Worm (Caenorhabditis elegans): ENCODE data around the gene F54D5.15.

F54D5.15 gene

DNA sequence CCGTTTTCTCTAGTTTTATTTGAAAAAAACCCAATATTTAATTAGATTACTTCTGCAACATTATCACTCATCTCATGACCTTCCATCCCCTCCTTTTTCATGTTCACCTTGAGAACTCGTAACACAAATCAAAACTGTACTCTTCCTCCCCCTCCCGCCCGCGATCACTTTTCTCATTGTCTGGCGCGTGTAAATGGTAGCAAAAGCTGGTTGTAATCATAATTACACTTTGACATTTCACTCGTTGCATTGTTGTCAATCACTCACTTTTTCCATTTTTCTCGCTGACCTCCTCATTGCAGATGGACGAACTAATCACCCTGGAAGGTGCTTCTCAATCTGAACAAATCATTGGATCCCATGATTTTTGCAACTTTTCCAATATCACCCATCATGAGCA is 53.7 kb downstream of the F54D5.15 start, which contains the start of gene npr-41:
Gene npr-41, plus strand, starts transcription at position 301 of the 400 bp plus-strand sequence.
- TF ChIP-seq ceh-36 (tag; optimal IDR thresholded peaks at IDR 0.05) = no peak
- no peak for TF ChIP-seq B0310.2 (tag; optimal IDR thresholded peaks at IDR 0.05)
- TF ChIP-seq hnd-1 (tag; optimal IDR thresholded peaks at IDR 0.05) = no peak
- TF ChIP-seq tbx-37 (GFP tag; conservative IDR thresholded peaks at IDR 0.05) = no peak
- no peak for TF ChIP-seq aly-1 (tag; optimal IDR thresholded peaks at IDR 0.05)
- TF ChIP-seq scrt-1 (GFP tag; IDR thresholded peaks at IDR 0.05) = no peak
- TF ChIP-seq hmbx-1 (tag; optimal IDR thresholded peaks at IDR 0.05) = no peak
- no peak for TF ChIP-seq F13C5.2 (tag; optimal IDR thresholded peaks at IDR 0.05)
- TF ChIP-seq sea-1 (GFP tag; conservative IDR thresholded peaks at IDR 0.05) = no peak
- TF ChIP-seq ama-1 (optimal IDR thresholded peaks at IDR 0.05) = no peak
- TF ChIP-seq ceh-13 (GFP tag; optimal IDR thresholded peaks at IDR 0.05) = no peak
- TF ChIP-seq hmg-4 (GFP tag; optimal IDR thresholded peaks at IDR 0.05) = no peak
